Worm (Caenorhabditis elegans) whole organism, L4/young adult: ENCODE data around the gene cpg-1.

ENCODE experiments used
- W03F9.2 ChIP-seq: fragments of 150-350 bp; optimal IDR thresholded peaks from 2 replicates; lab custom pipeline; 2014; ENCODE audit warnings: missing biosample characterization, missing genetic modification characterization
- him-1 ChIP-seq: sonication (generic microtip); optimal IDR thresholded peaks from 2 replicates; lab custom pipeline; 2016; ENCODE audit warnings: missing genotype, missing genetic modification reagents, missing genetic modification characterization, missing compliant biosample characterization

DNA sequence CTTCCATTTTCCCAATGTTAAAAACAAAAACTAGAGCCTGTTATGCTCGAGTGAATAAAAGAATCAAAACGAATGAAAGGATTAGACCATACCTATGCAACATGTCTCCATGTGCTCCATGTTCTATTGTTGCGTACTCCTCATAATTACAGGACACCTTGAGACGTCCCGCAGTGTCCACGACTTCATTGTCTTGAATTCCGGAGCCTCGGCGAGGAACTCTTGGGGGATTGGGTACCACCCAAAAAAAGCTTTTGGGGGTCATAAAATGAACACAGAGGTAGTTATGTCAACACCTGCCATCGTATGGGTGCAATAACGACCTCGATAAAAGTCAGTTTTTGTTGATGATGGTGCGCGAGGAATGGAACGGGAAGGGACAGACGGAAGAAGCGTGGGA lies 34.2 kb upstream of the cpg-1 start:
- TF ChIP-seq him-1 (tag; lab: Kevin White, UChicago), result no peak
- no peak for TF ChIP-seq W03F9.2 (tag; lab: Kevin White, UChicago)
